Worm (Caenorhabditis elegans) whole organism, early embryonic: ENCODE results near the gene C29F9.5.

ENCODE experiments used
- B0310.2 ChIP-seq: sonication (generic microtip); optimal IDR thresholded peaks from 2 replicates; lab custom pipeline; 2016; ENCODE audit warnings: mild to moderate bottlenecking, missing genetic modification characterization, missing compliant biosample characterization
- F13C5.2 ChIP-seq: sonication (generic microtip); optimal IDR thresholded peaks from 2 replicates; lab custom pipeline; 2017; ENCODE audit warnings: mild to moderate bottlenecking, missing genetic modification characterization, inconsistent platforms, missing compliant biosample characterization
- aly-1 ChIP-seq: sonication (generic microtip); optimal IDR thresholded peaks from 2 replicates; lab custom pipeline; 2016; ENCODE audit warnings: missing genetic modification characterization, missing compliant biosample characterization
- ama-1 ChIP-seq: fragments of 150-350 bp; optimal IDR thresholded peaks from 2 replicates; lab custom pipeline; 2014
- ceh-13 ChIP-seq: fragments of 200-800 bp; sonication (Bioruptor generic); optimal IDR thresholded peaks from 2 replicates; lab custom pipeline; 2018; ENCODE audit warnings: mild to moderate bottlenecking, missing genetic modification characterization, missing compliant biosample characterization
- ceh-36 ChIP-seq: sonication (generic microtip); optimal IDR thresholded peaks from 2 replicates; lab custom pipeline; 2016; ENCODE audit warnings: missing genetic modification characterization, inconsistent platforms, missing compliant biosample characterization
- ets-7 ChIP-seq: sonication (generic microtip); optimal IDR thresholded peaks from 2 replicates; lab custom pipeline; 2016; ENCODE audit warnings: missing genotype, missing genetic modification characterization, missing compliant biosample characterization
- flt-1 ChIP-seq: fragments of 200-800 bp; sonication (Bioruptor generic); IDR thresholded peaks from 2 replicates; pipeline ENCODE4 v1.3.6; 2022; ENCODE audit warnings: missing genetic modification characterization, missing compliant biosample characterization
- hmbx-1 ChIP-seq: sonication (generic microtip); optimal IDR thresholded peaks from 2 replicates; lab custom pipeline; 2016; ENCODE audit warnings: mild to moderate bottlenecking, missing genetic modification characterization, missing compliant biosample characterization
- hmg-4 ChIP-seq: fragments of 200-800 bp; sonication (Bioruptor generic); optimal IDR thresholded peaks from 2 replicates; lab custom pipeline; 2018; ENCODE audit warnings: mild to moderate bottlenecking, missing genetic modification characterization, missing compliant biosample characterization
- hnd-1 ChIP-seq: sonication (generic microtip); optimal IDR thresholded peaks from 2 replicates; lab custom pipeline; 2016; ENCODE audit warnings: missing genetic modification characterization, missing compliant biosample characterization
- pes-1 ChIP-seq: fragments of 200-800 bp; sonication (Bioruptor generic); IDR thresholded peaks from 2 replicates; pipeline ENCODE4 v1.3.6; 2022; ENCODE audit warnings: missing genetic modification reagents, missing genetic modification characterization, missing compliant biosample characterization
- scrt-1 ChIP-seq: fragments of 200-800 bp; sonication (Bioruptor generic); IDR thresholded peaks from 2 replicates; pipeline ENCODE4 v1.3.6; 2022; ENCODE audit warnings: missing genetic modification characterization, missing compliant biosample characterization
- tbx-11 ChIP-seq: fragments of 200-800 bp; sonication (Bioruptor generic); IDR thresholded peaks from 2 replicates; pipeline ENCODE4 v1.3.6; 2022; ENCODE audit warnings: missing genetic modification characterization, missing compliant biosample characterization
- tbx-37 ChIP-seq: fragments of 200-800 bp; sonication (Bioruptor generic); conservative IDR thresholded peaks from 2 replicates; pipeline ENCODE4 v1.3.6; 2022; ENCODE audit warnings: missing genetic modification reagents, missing genetic modification characterization, missing compliant biosample characterization
- tra-4 ChIP-seq: sonication (generic microtip); optimal IDR thresholded peaks from 2 replicates; lab custom pipeline; 2017; ENCODE audit warnings: missing genetic modification characterization, missing compliant biosample characterization

Gene C29F9.5

DNA sequence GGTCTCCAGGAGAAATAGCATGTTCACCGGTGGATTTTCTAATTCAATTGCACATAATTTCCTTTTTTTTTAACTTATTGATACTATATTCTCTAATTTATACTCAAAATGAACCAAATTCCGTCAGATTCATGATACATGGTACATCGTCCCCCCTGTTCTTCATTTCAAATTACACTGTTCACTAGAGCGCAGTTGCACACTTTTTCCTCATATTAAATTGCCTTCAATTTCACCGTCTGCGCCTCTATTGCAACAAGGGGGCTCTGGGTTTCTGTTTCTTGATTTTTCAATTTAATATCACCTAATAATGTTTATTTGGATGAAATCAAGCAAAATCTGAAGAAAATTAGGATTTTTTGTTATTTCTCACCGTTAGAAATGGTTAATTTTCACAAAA lies 14.3 kb downstream of the C29F9.5 start:
- peak; percentile 31 for TF ChIP-seq F13C5.2 (tag; lab: Kevin White, UChicago)
- TF ChIP-seq pes-1: no peak

DNA sequence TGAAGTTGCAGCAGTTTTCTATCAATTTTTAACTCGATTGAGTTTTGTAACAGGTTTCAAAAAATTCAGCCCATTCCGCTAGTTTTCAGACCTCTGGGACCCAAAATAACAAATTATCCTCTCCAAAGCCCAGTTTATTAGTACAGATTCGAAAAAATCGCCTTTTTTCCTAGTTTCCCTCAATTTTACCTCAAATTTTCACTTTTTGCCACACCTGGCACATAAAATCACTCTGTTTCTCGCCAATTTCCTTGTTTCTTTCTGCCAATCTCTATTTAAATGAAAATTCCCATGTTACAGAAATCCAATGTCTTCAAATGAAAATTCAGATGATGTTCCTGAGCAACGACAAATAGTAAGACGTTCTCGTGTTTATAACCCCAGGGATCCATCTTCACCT lies 14.8 kb downstream of the C29F9.5 start, which contains the start of gene pals-22:
TSS of gene pals-22 (plus strand) at position 301 of the 400 bp plus-strand sequence.
- TF ChIP-seq hmg-4 (GFP tag; lab: Kevin White, UChicago) (no peak), ama-1 (lab: Kevin White, UChicago) (no peak), scrt-1 (GFP tag; lab: Robert Waterston, UW) (no peak), F13C5.2 (tag; lab: Kevin White, UChicago) (no peak)

DNA sequence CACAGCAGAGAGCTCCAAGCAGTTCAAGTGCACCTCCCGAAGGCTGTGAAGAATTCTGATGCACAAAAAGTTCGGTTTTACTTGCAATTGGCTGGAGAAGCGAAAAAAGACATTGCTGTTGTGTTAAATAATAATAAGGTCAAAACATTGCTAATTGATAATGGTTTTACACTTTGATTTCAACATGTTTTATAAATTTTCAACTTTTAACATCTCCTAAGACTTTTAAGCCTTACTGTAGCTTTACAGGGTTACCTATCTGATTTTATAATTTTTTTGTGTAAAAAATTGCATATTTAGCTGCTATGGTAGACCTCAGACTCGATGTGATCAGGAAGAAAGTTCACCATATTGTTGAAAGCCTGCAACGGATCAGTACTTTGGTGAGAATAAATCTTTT lies 16.9 kb downstream of the C29F9.5 start, which contains the start of gene pals-25:
TSS of gene pals-25 (plus strand) at position 301 of the 400 bp plus-strand sequence.
- TF ChIP-seq ets-7 (tag; lab: Kevin White, UChicago): no peak
- TF ChIP-seq pes-1: no peak
- no peak for TF ChIP-seq flt-1 (GFP tag; lab: Robert Waterston, UW)
- no peak for TF ChIP-seq aly-1 (tag; lab: Kevin White, UChicago)
- TF ChIP-seq hmg-4 (GFP tag; lab: Kevin White, UChicago): no peak
- TF ChIP-seq tbx-37 (GFP tag; lab: Robert Waterston, UW): no peak

DNA sequence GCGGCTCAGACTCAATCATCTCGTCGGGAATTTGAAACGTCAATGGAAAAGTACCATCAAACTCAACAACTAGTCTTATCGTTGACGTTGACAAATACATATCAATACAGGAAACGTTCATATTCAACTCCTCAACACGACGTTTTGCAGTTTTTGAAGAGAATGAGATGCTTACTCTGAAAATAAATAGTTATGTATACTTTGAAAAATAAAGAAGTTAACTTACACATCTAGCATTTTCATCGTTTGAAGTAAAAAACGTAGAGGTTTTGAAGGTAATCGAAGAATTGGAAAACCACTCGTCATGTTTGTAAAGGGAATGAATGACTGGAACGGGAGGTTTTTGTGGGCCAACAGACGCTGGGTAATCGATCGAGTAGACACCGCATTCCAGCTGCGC lies 23.6 kb downstream of the C29F9.5 start, which contains the start of gene fbxb-81:
TSS of gene fbxb-81 (minus strand) at position 314 of the 400 bp plus-strand sequence.
- TF ChIP-seq F13C5.2 (tag; lab: Kevin White, UChicago) (no peak), ets-7 (tag; lab: Kevin White, UChicago) (no peak), hmg-4 (GFP tag; lab: Kevin White, UChicago) (no peak), aly-1 (tag; lab: Kevin White, UChicago) (no peak), hmbx-1 (tag; lab: Kevin White, UChicago) (no peak), B0310.2 (tag; lab: Kevin White, UChicago) (no peak), ceh-13 (GFP tag; lab: Kevin White, UChicago) (no peak), tbx-11 (GFP tag; lab: Robert Waterston, UW) (no peak), ama-1 (lab: Kevin White, UChicago) (no peak), ceh-36 (tag; lab: Kevin White, UChicago) (no peak), pes-1 (no peak)

DNA sequence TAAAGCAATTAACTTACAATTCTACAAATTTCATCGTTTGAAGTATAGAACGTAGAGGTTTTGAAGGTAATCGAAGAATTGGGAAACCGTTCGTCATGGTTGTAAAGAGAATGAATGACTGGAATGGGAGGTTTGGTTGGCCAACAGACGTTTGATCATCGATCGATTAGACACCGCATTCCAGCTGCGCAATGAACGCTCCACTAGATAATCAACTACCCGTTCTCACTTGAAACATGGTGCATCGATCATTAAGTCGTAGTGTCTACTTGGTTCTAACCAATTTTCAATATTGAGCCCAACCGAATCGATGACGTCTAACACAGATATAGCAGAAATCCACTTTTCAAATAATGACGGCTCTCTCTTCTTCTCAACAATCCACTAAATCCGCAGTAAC lies 25.8 kb downstream of the C29F9.5 start, which contains the start of gene fbxb-82:
TSS of gene fbxb-82 (minus strand) at position 101 of the 400 bp plus-strand sequence.
- TF ChIP-seq ets-7 (tag; lab: Kevin White, UChicago) (no peak), aly-1 (tag; lab: Kevin White, UChicago) (no peak), ama-1 (lab: Kevin White, UChicago) (no peak)

DNA sequence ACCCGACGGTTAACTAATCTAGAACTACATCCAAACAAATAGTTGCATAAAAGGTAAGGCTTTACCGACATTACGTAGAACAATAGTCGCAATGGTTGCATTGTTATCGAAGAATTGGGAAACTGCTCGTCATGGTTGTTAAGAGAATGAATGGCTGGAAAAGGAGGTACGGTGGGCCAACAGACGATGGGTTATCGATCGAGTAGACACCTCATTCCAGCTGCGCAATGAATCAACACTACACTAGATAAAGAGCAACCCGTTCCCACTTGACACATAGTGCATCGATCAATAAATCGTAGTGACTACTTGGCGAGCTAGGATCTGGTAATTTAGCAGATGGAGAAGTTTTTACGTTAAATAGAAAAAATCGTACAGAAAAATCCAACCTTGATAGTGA lies 27.8 kb downstream of the C29F9.5 start, which contains the start of the genes T17A3.12 and fbxb-83:
TSS of gene T17A3.12 (minus strand) at position 101 of the 400 bp plus-strand sequence.
TSS of gene fbxb-83 (minus strand) at position 134 of the 400 bp plus-strand sequence.
- TF ChIP-seq hmg-4 (GFP tag; lab: Kevin White, UChicago): no peak
- no peak for TF ChIP-seq hmbx-1 (tag; lab: Kevin White, UChicago)
- TF ChIP-seq ceh-36 (tag; lab: Kevin White, UChicago): no peak

DNA sequence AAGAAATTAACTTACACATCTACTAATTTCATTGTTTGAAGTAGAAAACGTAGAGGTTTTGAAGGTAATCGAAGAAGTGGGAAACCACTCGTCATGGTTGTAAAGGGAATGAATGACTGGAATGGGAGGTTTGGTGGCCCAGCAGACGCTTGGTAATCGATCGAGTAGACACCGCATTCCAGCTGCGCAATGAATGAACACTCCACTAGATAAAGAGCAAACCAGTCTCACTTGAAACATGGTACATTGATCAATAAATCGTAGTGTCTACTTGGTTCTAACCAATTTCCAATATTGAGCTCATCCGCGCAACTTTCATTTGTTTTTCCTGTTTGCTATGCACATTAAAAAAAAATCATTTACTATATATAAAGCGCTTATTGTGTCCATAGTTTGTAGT lies 29.1 kb downstream of the C29F9.5 start, which contains the start of gene fbxb-84:
TSS of gene fbxb-84 (minus strand) at position 101 of the 400 bp plus-strand sequence.
- TF ChIP-seq tra-4 (tag; lab: Kevin White, UChicago) (no peak), scrt-1 (GFP tag; lab: Robert Waterston, UW) (no peak)

DNA sequence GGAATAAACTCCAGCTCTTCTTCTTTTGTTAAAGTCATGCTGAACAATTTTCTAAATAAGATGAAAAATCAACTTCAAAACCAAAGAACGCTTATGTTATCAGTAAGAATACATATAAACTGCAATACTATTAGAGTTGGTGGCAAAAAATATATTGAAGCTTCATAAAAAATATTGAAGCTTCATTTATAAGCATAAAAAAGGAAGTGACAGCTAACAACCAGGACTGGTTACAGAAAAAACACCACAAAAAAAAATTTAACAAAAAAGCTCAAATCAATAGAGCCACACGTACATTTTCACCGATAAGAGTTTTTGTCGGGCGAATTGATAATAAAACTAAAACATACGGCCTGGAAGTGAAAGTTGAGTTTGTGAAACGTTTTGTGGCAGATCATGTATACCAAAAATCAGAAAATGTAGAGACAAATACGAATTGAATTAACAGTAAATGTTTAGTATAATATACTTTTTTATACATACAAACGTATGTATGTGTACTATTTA lies 30.3 kb downstream of the C29F9.5 start, which contains the start of gene sqst-5:
TSS of gene sqst-5 (minus strand) at position 51 of the 507 bp plus-strand sequence.
- TF ChIP-seq scrt-1 (GFP tag; lab: Robert Waterston, UW): no peak

DNA sequence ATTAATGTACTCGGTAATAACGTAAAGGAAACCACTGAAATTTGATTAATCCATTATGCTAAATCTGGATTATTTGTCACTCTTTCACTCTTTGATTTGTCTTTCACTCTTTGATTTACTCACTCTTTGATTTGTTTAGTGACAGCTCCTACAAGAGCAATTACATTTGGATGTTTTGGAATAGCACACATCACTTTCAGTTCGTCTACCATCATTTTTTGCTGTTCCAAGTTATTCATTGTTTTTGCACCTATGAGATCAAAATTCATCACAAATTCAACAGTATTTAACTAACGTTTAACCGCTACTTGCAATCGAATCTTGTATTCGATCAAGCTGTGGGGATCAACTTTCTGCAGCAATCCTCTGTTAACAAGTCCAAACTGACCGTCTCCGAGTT lies 31.8 kb downstream of the C29F9.5 start:
- no peak for TF ChIP-seq ceh-13 (GFP tag; lab: Kevin White, UChicago)

DNA sequence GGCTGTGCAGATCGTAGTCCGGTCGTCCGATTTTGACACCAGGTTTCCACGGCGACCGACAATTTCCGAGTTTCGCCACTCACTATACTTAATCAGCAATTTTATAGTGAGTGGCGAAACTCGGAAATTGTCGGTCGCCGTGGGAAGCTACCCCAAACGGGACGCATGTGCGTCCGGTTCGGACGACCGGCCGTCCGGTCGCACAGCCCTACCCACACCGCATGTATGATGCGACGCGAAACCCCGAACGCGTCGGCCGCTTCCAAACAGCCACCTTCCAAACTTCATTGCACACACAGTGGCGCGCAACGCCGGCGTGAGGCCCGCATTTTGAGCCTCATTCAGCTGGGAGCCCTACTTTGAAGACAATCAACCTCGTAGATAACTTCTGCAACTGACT lies 33.8 kb downstream of the C29F9.5 start:
- TF ChIP-seq scrt-1 (GFP tag; lab: Robert Waterston, UW): no peak
- no peak for TF ChIP-seq pes-1
- no peak for TF ChIP-seq flt-1 (GFP tag; lab: Robert Waterston, UW)
- TF ChIP-seq hnd-1 (tag; lab: Kevin White, UChicago): no peak
- no peak for TF ChIP-seq ceh-36 (tag; lab: Kevin White, UChicago)
- no peak for TF ChIP-seq tbx-37 (GFP tag; lab: Robert Waterston, UW)
- no peak for TF ChIP-seq ama-1 (lab: Kevin White, UChicago)
